Fruit fly (Drosophila melanogaster) whole organism, embryonic: Measurements from ENCODE around the gene Syx5.

Source experiments
- CG17912 ChIP-seq: fragments of 200-800 bp; sonication (Bioruptor generic); optimal IDR thresholded peaks from 2 replicates; lab custom pipeline; 2018; ENCODE audit warnings: missing biosample characterization, mild to moderate bottlenecking, missing genetic modification characterization
- bsh ChIP-seq, 2 experiments: fragments of 200-800 bp; sonication (Bioruptor generic); optimal IDR thresholded peaks; 2 replicates each; lab custom pipeline; 2017 to 2018; ENCODE audit warnings: mild to moderate bottlenecking in 2 of 2, missing biosample characterization in 2 of 2, missing genetic modification characterization in 2 of 2, moderate library complexity in 1 of 2
- da ChIP-seq: fragments of 200-800 bp; sonication (Bioruptor generic); optimal IDR thresholded peaks from 2 replicates; lab custom pipeline; 2016; ENCODE audit warnings: missing biosample characterization, missing genetic modification characterization
- ems ChIP-seq: fragments of 200-800 bp; sonication (Bioruptor generic); optimal IDR thresholded peaks from 3 replicates; lab custom pipeline; 2016; ENCODE audit warnings: missing biosample characterization, missing genetic modification characterization
- lov ChIP-seq, 2 experiments: fragments of 200-800 bp in 1 of 2; fragments of >200 bp in 1 of 2; sonication (Bioruptor generic) in 1 of 2; IDR thresholded peaks in 1 of 2; optimal IDR thresholded peaks in 1 of 2; 2 replicates in 1 of 2; 3 replicates in 1 of 2; pipeline versions ENCODE4 v1.3.6 to Lab custom; 2017 to 2022; ENCODE audit warnings: missing biosample characterization in 1 of 2, missing genetic modification characterization in 1 of 2
- nerfin-1 ChIP-seq: fragments of 200-800 bp; sonication (Bioruptor generic); optimal IDR thresholded peaks from 3 replicates; lab custom pipeline; 2019; ENCODE audit warnings: missing biosample characterization, mild to moderate bottlenecking, missing genetic modification characterization, moderate library complexity
- sim ChIP-seq: fragments of 200-800 bp; sonication (Bioruptor generic); IDR thresholded peaks from 2 replicates; pipeline ENCODE4 v1.3.6; 2022; ENCODE audit warnings: missing biosample characterization, missing genetic modification characterization

dm6 chr2L:16319743-16320142 is 12.6 kb downstream of the Syx5 start:
- TF ChIP-seq da (GFP tag; lab: Kevin White, UChicago), result no peak
- TF ChIP-seq lov (optimal IDR thresholded peaks at IDR 0.05; lab: Kevin White, UChicago), result no peak
- TF ChIP-seq lov (GFP tag; IDR thresholded peaks at IDR 0.05; lab: Robert Waterston, UW), result no peak
- TF ChIP-seq sim (GFP tag; lab: Robert Waterston, UW), result no peak
- no peak for TF ChIP-seq ems (GFP tag; lab: Kevin White, UChicago)
- no peak for TF ChIP-seq CG17912 (GFP tag; lab: Kevin White, UChicago)
- no peak for TF ChIP-seq nerfin-1
- no peak for TF ChIP-seq bsh (GFP tag; optimal IDR thresholded peaks at IDR 0.05; lab: Kevin White, UChicago)
